Worm (Caenorhabditis elegans) whole organism, L4/young adult: ENCODE measurements around the gene C01G5.5.

ENCODE experiments used
- W03F9.2 ChIP-seq: fragments of 150-350 bp; optimal IDR thresholded peaks from 2 replicates; lab custom pipeline; 2014; ENCODE audit warnings: missing biosample characterization, missing genetic modification characterization
- dao-5 ChIP-seq: sonication (generic microtip); optimal IDR thresholded peaks from 2 replicates; lab custom pipeline; 2016; ENCODE audit warnings: missing genotype, missing genetic modification characterization, moderate library complexity, missing compliant biosample characterization
- him-1 ChIP-seq: sonication (generic microtip); optimal IDR thresholded peaks from 2 replicates; lab custom pipeline; 2016; ENCODE audit warnings: missing genotype, missing genetic modification reagents, missing genetic modification characterization, missing compliant biosample characterization

Gene C01G5.5

ce11 chrIV:6555388-6556330 is 31.2 kb downstream of the C01G5.5 start, which contains the start of gene paqr-1:
paqr-1 (minus strand) TSS chrIV:6555438.
- no peak for TF ChIP-seq dao-5 (tag; lab: Kevin White, UChicago)

- TF ChIP-seq W03F9.2 (tag; lab: Kevin White, UChicago): peak; percentile 19
- TF ChIP-seq him-1 (tag; lab: Kevin White, UChicago): peak; percentile 45
- TF ChIP-seq dao-5 (tag; lab: Kevin White, UChicago): peak; percentile 9
Measured at ce11 chrIV:6556624-6557368, 32.4 kb downstream of the C01G5.5 start, which contains the start of gene try-3. try-3 (plus strand) TSS chrIV:6557155.

DNA sequence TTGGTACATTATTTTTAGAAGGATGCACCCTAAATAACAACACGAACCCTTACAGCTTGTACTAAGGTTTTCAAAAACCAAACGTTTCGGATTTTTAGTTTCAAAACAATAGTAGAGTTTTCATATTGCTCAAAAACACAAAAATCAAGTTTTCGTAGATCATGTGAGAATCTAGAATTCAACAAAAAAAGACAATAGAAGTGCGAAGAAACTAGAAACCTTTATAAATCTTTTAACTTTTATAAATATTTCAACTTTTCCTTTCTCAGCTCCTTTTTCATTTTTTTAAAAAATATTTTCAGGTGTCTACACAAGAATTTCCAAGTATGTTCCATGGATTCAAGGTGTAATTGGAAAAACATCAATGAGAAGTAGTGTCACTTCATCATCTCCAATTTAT is 36.0 kb downstream of the C01G5.5 start, which contains the start of gene best-9:
TSS of gene best-9 (plus strand) at position 301 of the 400 bp plus-strand sequence.
- TF ChIP-seq him-1 (tag; lab: Kevin White, UChicago): no peak
- TF ChIP-seq W03F9.2 (tag; lab: Kevin White, UChicago): no peak
- TF ChIP-seq dao-5 (tag; lab: Kevin White, UChicago): no peak

ce11 chrIV:6562039-6562438 is 37.6 kb downstream of the C01G5.5 start:
- TF ChIP-seq him-1 (tag; lab: Kevin White, UChicago): no peak
- TF ChIP-seq W03F9.2 (tag; lab: Kevin White, UChicago): no peak
- TF ChIP-seq dao-5 (tag; lab: Kevin White, UChicago): no peak

DNA sequence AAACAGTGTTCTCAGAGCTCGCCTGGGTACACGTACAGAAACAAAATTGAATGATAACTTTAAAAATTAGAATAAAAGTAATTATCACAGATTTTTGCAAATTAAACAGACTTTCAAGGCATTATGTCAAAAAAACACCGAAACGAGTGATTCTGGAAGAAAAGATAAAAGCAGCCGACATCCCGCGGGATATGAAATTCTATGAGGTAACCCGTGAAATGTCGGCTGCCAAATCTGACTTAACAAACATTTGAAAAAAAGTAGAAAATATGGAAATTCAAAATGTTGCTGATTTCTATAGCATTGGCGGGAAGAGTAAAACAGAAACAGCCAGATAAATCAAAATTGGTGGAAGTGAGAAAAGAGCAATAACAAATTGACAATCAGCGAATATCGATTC is 41.2 kb downstream of the C01G5.5 start:
- TF ChIP-seq W03F9.2 (tag; lab: Kevin White, UChicago) (no peak), him-1 (tag; lab: Kevin White, UChicago) (no peak), dao-5 (tag; lab: Kevin White, UChicago) (no peak)

DNA sequence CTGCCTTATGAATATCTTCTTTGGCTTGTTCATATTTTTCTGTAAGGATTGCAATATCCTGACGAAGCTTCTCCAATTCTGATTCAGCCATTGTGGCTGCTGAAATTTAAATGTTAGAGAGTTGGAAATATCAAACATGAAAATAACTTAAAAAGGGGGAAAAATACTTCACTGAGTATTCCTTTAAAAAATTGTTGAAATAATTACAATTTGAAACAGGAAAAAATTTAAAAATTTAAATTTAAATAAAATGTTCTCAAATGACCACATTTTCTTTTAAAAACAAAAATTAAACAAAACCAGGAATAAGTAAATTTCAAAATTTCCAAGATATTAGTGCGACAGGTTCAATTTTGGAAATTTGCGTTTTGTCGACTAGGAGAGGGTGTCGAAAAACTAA is 47.8 kb downstream of the C01G5.5 start, which contains the start of gene bicd-1:
TSS of gene bicd-1 (minus strand) at position 101 of the 400 bp plus-strand sequence.
- TF ChIP-seq him-1 (tag; lab: Kevin White, UChicago) (no peak), dao-5 (tag; lab: Kevin White, UChicago) (no peak), W03F9.2 (tag; lab: Kevin White, UChicago) (no peak)

DNA sequence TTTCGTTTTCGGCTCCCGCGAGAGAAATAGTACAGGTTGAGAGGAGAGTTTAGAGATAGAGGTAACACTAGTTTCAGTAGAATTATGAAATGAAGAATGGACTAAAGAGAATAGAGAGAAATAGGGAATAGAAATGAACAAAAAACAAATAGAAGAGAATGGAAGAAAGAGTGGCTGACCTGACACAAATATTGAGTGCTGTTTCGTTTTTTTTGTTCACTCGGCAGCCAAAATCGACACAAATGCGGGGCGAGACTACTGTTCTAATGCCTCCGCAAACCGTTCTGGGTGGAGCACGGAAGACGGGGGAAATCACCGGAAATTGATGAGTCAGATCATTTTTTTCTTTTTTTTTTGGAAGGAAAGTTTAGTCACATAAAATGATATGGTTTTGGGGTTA is 48.2 kb downstream of the C01G5.5 start:
- TF ChIP-seq dao-5 (tag; lab: Kevin White, UChicago) (no peak), him-1 (tag; lab: Kevin White, UChicago) (no peak), W03F9.2 (tag; lab: Kevin White, UChicago) (no peak)

ce11 chrIV:6574343-6574742 is 49.9 kb downstream of the C01G5.5 start:
- TF ChIP-seq W03F9.2 (tag; lab: Kevin White, UChicago) (no peak), dao-5 (tag; lab: Kevin White, UChicago) (no peak), him-1 (tag; lab: Kevin White, UChicago) (no peak)
